Worm (Caenorhabditis elegans) whole organism, L1 larva: ENCODE data around the gene gst-7.

ENCODE experiments used
- F16B12.6 ChIP-seq: fragments of 150-350 bp; optimal IDR thresholded peaks from 2 replicates; lab custom pipeline; 2014; ENCODE audit warnings: missing biosample characterization, missing genetic modification characterization
- aly-2 ChIP-seq: fragments of 150-350 bp; optimal IDR thresholded peaks from 2 replicates; lab custom pipeline; 2014; ENCODE audit warnings: missing biosample characterization, missing genetic modification characterization
- blmp-1 ChIP-seq: fragments of 150-350 bp; optimal IDR thresholded peaks from 2 replicates; lab custom pipeline; 2014; ENCODE audit warnings: missing biosample characterization, missing genetic modification characterization
- efl-1 ChIP-seq, 4 experiments: fragments of 150-350 bp; optimal IDR thresholded peaks in 3 of 4; peaks in 1 of 4; 1 replicate in 1 of 4; 2 replicates in 3 of 4; lab custom pipeline; 2014; ENCODE audit warnings: missing biosample characterization in 2 of 4, missing genetic modification characterization in 2 of 4, missing genetic modification reagents in 2 of 4
- elt-2 ChIP-seq: sonication (generic microtip); optimal IDR thresholded peaks from 2 replicates; lab custom pipeline; 2016; ENCODE audit warnings: missing genetic modification characterization, mild to moderate bottlenecking, inconsistent platforms, missing compliant biosample characterization, missing genetic modification reagents
- elt-3 ChIP-seq, 6 experiments: fragments of 150-350 bp in 1 of 6; sonication (generic microtip); optimal IDR thresholded peaks; 2 replicates each; lab custom pipeline; 2017 to 2018; ENCODE audit warnings: missing biosample characterization in 6 of 6, missing genetic modification characterization in 6 of 6, inconsistent platforms in 1 of 6
- isw-1 ChIP-seq: fragments of 200-800 bp; sonication (Bioruptor generic); IDR thresholded peaks from 2 replicates; pipeline ENCODE4 v1.3.6; 2022; ENCODE audit warnings: missing genetic modification characterization, missing compliant biosample characterization
- lin-13 ChIP-seq: fragments of 150-350 bp; optimal IDR thresholded peaks from 2 replicates; lab custom pipeline; 2014; ENCODE audit warnings: missing biosample characterization, missing genetic modification reagents, missing genetic modification characterization
- lin-14 ChIP-seq: fragments of 200-800 bp; sonication (Bioruptor generic); optimal IDR thresholded peaks from 2 replicates; lab custom pipeline; 2018; ENCODE audit warnings: mild to moderate bottlenecking, missing genetic modification characterization, moderate library complexity, missing compliant biosample characterization
- lin-15B ChIP-seq: fragments of 150-350 bp; sonication (generic microtip); optimal IDR thresholded peaks from 3 replicates; lab custom pipeline; 2014; ENCODE audit warnings: missing biosample characterization, missing genetic modification characterization
- lir-3 ChIP-seq: sonication (generic microtip); optimal IDR thresholded peaks from 2 replicates; lab custom pipeline; 2016; ENCODE audit warnings: mild to moderate bottlenecking, missing genetic modification characterization, moderate library complexity, missing compliant biosample characterization; ENCODE audit not compliant: poor library complexity
- mab-9 ChIP-seq: fragments of 200-800 bp; sonication (Bioruptor generic); IDR thresholded peaks from 2 replicates; pipeline ENCODE4 v1.3.6; 2022; ENCODE audit warnings: missing genetic modification reagents, missing genetic modification characterization, missing compliant biosample characterization
- mdl-1 ChIP-seq, 2 experiments: fragments of 150-350 bp; optimal IDR thresholded peaks; 2 replicates each; lab custom pipeline; 2014 to 2017; ENCODE audit warnings: missing biosample characterization in 2 of 2, missing genetic modification characterization in 2 of 2, inconsistent platforms in 1 of 2
- mef-2 ChIP-seq: fragments of 150-350 bp; optimal IDR thresholded peaks from 2 replicates; lab custom pipeline; 2014; ENCODE audit warnings: missing biosample characterization, missing genetic modification characterization
- nhr-12 ChIP-seq: sonication (generic microtip); optimal IDR thresholded peaks from 2 replicates; lab custom pipeline; 2017; ENCODE audit warnings: missing biosample characterization, missing genetic modification characterization
- nhr-19 ChIP-seq: fragments of 200-800 bp; sonication (Bioruptor generic); conservative IDR thresholded peaks from 2 replicates; pipeline ENCODE4 v1.3.6; 2022; ENCODE audit warnings: missing genetic modification characterization, missing compliant biosample characterization
- nhr-20 ChIP-seq: sonication (generic microtip); optimal IDR thresholded peaks from 2 replicates; lab custom pipeline; 2016; ENCODE audit warnings: mild to moderate bottlenecking, missing genetic modification characterization, missing compliant biosample characterization
- nhr-237 ChIP-seq: fragments of 150-350 bp; optimal IDR thresholded peaks from 2 replicates; lab custom pipeline; 2014; ENCODE audit warnings: missing biosample characterization, missing genetic modification characterization
- nhr-85 ChIP-seq: sonication (generic microtip); peaks from one replicate; lab custom pipeline; 2016; ENCODE audit warnings: missing genetic modification characterization, inconsistent platforms, missing compliant biosample characterization
- skn-1 ChIP-seq: fragments of 150-350 bp; optimal IDR thresholded peaks from 2 replicates; lab custom pipeline; 2014; ENCODE audit warnings: missing biosample characterization, missing genetic modification characterization
- tlp-1 ChIP-seq: fragments of 150-350 bp; optimal IDR thresholded peaks from 2 replicates; lab custom pipeline; 2014; ENCODE audit warnings: missing biosample characterization, missing genetic modification characterization
- unc-130 ChIP-seq: fragments of 150-350 bp; optimal IDR thresholded peaks from 2 replicates; lab custom pipeline; 2017; ENCODE audit warnings: missing biosample characterization, missing genetic modification characterization, inconsistent platforms
- unc-98 ChIP-seq: fragments of 200-800 bp; sonication (Bioruptor generic); IDR thresholded peaks from 2 replicates; pipeline ENCODE4 v1.3.6; 2022; ENCODE audit warnings: missing genetic modification characterization, missing compliant biosample characterization
- zag-1 ChIP-seq: fragments of 150-350 bp; optimal IDR thresholded peaks from 2 replicates; lab custom pipeline; 2014; ENCODE audit warnings: missing biosample characterization, missing genetic modification characterization
- zip-4 ChIP-seq: fragments of 200-800 bp; sonication (Bioruptor generic); optimal IDR thresholded peaks from 2 replicates; lab custom pipeline; 2018; ENCODE audit warnings: mild to moderate bottlenecking, missing genetic modification characterization, moderate library complexity, missing compliant biosample characterization

gst-7 gene

DNA sequence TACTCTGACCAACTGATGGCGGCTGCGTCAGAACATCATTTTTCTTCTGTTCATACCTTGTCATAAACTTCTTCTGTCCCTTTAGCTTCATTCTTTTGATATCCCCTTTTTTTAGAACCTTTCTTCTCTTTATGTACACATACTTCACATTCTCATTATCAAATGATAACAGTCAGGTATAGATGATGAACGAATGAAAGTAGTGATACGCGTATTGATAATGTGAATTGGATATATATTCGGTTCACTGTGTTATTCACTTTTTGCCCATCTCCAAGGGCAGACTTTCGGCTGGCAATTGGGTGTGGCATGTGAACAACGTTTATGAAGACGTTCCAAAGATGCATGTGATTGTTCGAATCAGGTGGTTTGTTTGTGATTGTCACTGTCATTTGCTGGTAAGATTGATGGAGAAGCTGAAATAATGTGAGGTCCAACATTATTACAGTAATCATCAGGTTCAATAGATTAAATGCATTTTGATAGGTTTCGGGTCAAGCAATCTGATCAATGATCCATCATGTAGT lies 7.5 kb upstream of the gst-7 start, which contains the start of gene F11G11.15:
TSS of gene F11G11.15 (plus strand) at position 511 of the 527 bp plus-strand sequence.
- no peak for TF ChIP-seq unc-98 (GFP tag; lab: Robert Waterston, UW)
- peak; percentile 77 for TF ChIP-seq blmp-1
- no peak for TF ChIP-seq isw-1
- TF ChIP-seq elt-3 (tag; optimal IDR thresholded peaks at IDR 0.05; lab: Kevin White, UChicago): peak in 1 of 6 experiments; percentile 5

DNA sequence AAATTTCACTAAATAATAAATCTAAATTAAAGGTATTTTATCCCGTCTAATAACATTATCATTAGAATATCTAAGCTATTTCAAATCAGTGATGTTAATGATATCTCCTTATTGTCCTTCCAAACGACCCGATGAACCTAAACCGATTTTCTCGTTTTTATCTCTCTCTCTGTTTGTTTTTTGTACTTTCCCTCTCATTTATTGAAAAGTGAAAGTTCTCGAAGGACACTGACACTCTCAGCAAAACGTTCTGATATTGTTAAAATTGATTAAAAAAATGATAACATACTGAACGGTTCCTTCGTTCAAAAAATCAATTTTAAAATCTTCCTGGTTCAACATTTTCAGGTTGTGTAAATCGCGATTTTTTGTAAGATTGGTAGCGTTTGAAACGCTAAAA lies 5.8 kb upstream of the gst-7 start, which contains the start of gene F11G11.13:
TSS of gene F11G11.13 (minus strand) at position 89 of the 400 bp plus-strand sequence.
- TF ChIP-seq mdl-1 (tag; optimal IDR thresholded peaks at IDR 0.05; lab: Kevin White, UChicago) (no peak), elt-3 (tag; optimal IDR thresholded peaks at IDR 0.05; lab: Kevin White, UChicago) (peak in 1 of 6 experiments; percentile 7), nhr-85 (tag; lab: Kevin White, UChicago) (peak; percentile 55), nhr-237 (tag; lab: Kevin White, UChicago) (no peak), blmp-1 (peak; percentile 90), skn-1 (no peak)
- TF ChIP-seq, all 84 proteins: peak for 3

DNA sequence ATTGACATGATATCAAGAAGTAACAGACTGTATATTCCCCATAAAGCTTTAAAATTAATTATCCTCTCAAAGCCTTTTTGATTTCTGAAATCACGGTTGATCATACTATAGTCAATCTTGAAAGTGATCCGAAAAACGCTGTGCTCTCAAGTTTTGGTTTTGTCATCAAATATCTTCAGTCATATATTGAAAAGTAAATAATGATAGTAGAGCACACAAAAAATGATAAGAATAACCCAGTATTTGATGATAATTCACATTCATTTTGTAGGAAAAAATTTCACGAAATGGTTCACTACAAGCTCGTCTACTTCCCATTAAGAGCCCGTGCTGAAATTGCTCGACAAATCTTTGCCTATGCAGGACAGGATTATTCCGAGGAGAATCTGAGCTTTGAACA lies 2.2 kb upstream of the gst-7 start, which contains the start of gene gst-6:
TSS of gene gst-6 (plus strand) at position 263 of the 400 bp plus-strand sequence.
- TF ChIP-seq elt-2 (tag; lab: Kevin White, UChicago) (peak; percentile 63), lin-13 (GFP tag; lab: Kevin White, UChicago) (no peak)

DNA sequence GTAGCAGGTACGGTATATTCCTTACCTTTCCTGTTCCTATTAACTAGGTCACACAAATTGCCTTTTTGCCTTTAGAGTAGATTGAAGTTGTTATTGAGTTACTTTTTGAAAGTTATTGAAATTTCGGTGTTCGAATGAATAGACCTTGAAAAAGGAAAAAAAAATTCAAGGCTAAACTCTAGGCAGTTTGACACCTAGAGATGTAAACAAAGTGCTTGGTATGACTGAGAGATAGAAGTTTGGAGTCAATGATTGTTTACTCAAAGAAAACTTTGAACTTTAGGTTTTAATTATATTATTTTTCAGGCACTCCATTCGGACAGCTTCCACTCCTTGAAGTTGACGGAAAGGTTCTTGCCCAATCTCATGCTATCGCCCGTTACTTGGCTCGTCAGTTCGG lies 636 bp downstream of the gst-7 start:
- TF ChIP-seq lin-14 (GFP tag; lab: Kevin White, UChicago) (no peak), mef-2 (no peak), nhr-20 (tag; lab: Kevin White, UChicago) (peak; percentile 39), unc-130 (no peak), nhr-19 (GFP tag; lab: Robert Waterston, UW) (no peak)

DNA sequence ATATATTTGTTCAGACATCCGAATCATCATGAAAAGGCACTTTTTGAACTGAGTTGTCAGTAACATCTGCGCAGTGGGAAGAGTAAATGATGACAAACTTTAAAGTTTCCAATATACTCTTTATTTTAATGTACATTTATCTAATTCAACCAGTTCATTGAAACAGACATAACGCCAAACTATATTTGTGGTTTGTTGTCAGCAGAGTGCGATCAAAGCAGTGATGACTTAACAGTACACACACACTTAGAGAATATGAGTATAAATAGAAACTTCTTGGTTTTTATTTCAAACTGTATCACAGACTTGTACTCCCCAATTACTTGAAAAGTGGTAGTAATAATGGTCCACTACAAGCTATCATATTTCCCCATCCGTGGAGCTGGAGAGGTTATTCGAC lies 1.6 kb downstream of the gst-7 start, which contains the start of gene gst-8:
TSS of gene gst-8 (plus strand) at position 301 of the 400 bp plus-strand sequence.
- TF ChIP-seq nhr-12 (no peak), aly-2 (tag; lab: Kevin White, UChicago) (no peak), elt-2 (tag; lab: Kevin White, UChicago) (peak; percentile 10), lin-15B (tag; lab: Kevin White, UChicago) (no peak)

DNA sequence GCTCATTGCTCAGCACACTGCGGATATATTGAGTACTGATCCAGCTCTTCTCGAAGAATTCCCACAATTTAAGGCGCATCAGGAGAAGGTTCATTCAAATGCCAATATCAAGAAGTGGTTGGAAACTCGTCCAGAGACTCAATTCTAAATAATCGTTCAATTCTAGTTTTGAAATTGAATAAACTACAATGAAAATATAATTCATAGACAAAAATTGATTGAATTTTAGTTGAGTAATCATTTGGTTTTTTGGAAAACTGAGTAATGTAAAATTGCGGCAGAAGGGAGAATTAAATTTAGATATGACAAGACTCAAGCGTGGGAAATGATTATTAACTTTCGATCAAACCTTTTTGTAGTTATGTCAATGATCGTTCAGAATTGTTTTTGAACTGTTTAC lies 2.5 kb downstream of the gst-7 start:
- TF ChIP-seq mab-9 (GFP tag; lab: Robert Waterston, UW) (no peak), efl-1 (optimal IDR thresholded peaks at IDR 0.05; lab: Kevin White, UChicago) (no peak), efl-1 (GFP tag; optimal IDR thresholded peaks at IDR 0.05 in 1 of 2; lab: Kevin White, UChicago) (peak in 1 of 2 experiments; percentile 52), zip-4 (GFP tag; lab: Kevin White, UChicago) (no peak), lin-13 (GFP tag; lab: Kevin White, UChicago) (no peak), zag-1 (tag; lab: Kevin White, UChicago) (no peak), F16B12.6 (tag; lab: Kevin White, UChicago) (no peak), aly-2 (tag; lab: Kevin White, UChicago) (no peak), tlp-1 (no peak)

DNA sequence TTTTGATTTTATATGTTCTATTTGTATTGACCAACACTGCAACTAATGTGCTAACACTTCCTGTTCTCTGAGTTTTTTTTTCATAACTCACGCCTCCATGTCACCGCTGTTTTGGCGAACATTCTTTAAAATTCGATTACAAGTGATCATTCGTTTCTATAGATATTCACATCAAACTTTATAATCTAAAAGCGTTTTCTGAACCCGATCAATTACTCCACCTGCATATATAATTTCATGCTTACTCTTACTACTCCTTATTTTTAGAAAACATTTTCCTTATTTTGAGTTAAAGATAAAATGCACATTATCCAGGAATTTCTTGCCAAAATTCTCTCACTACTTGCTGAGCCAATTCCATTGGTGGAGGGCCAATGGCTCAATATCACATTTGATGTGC lies 4.1 kb downstream of the gst-7 start, which contains the start of gene R05F9.7:
TSS of gene R05F9.7 (plus strand) at position 301 of the 400 bp plus-strand sequence.
- TF ChIP-seq unc-98 (GFP tag; lab: Robert Waterston, UW): no peak
- TF ChIP-seq lir-3: no peak
